Worm (Caenorhabditis elegans) whole organism, L1 larva: ENCODE results near the gene R10E11.5.
A peak's percentile ranks its signal among the peaks of the same experiment; 100 is the strongest.

Source experiments
- C04F5.9 ChIP-seq: sonication (generic microtip); optimal IDR thresholded peaks from 2 replicates; lab custom pipeline; 2016; ENCODE audit warnings: missing genetic modification characterization, missing compliant biosample characterization
- C34B4.2 ChIP-seq: sonication (generic microtip); optimal IDR thresholded peaks from 2 replicates; lab custom pipeline; 2017; ENCODE audit warnings: mild to moderate bottlenecking, missing genetic modification characterization, missing compliant biosample characterization
- F16B12.6 ChIP-seq: fragments of 150-350 bp; optimal IDR thresholded peaks from 2 replicates; lab custom pipeline; 2014; ENCODE audit warnings: missing biosample characterization, missing genetic modification characterization
- alr-1 ChIP-seq: fragments of 200-800 bp; sonication (Bioruptor generic); optimal IDR thresholded peaks from 2 replicates; lab custom pipeline; 2018; ENCODE audit warnings: borderline replicate concordance, mild to moderate bottlenecking, missing genetic modification characterization, missing compliant biosample characterization
- blmp-1 ChIP-seq: fragments of 150-350 bp; optimal IDR thresholded peaks from 2 replicates; lab custom pipeline; 2014; ENCODE audit warnings: missing biosample characterization, missing genetic modification characterization
- ceh-90 ChIP-seq: sonication (generic microtip); optimal IDR thresholded peaks from 2 replicates; lab custom pipeline; 2016; ENCODE audit warnings: missing genetic modification characterization, missing compliant biosample characterization
- dsc-1 ChIP-seq: sonication (generic microtip); optimal IDR thresholded peaks from 2 replicates; lab custom pipeline; 2016; ENCODE audit warnings: mild to moderate bottlenecking, missing genetic modification characterization, missing compliant biosample characterization
- egl-13 ChIP-seq: sonication (generic microtip); optimal IDR thresholded peaks from 2 replicates; lab custom pipeline; 2016; ENCODE audit warnings: missing genotype, missing genetic modification reagents, missing genetic modification characterization, missing compliant biosample characterization
- elt-2 ChIP-seq: sonication (generic microtip); optimal IDR thresholded peaks from 2 replicates; lab custom pipeline; 2016; ENCODE audit warnings: missing genetic modification characterization, mild to moderate bottlenecking, inconsistent platforms, missing compliant biosample characterization, missing genetic modification reagents
- elt-3 ChIP-seq, 6 experiments: fragments of 150-350 bp in 1 of 6; sonication (generic microtip); optimal IDR thresholded peaks; 2 replicates each; lab custom pipeline; 2017 to 2018; ENCODE audit warnings: missing biosample characterization in 6 of 6, missing genetic modification characterization in 6 of 6, inconsistent platforms in 1 of 6
- ets-5 ChIP-seq: fragments of 200-800 bp; sonication (Bioruptor generic); IDR thresholded peaks from 2 replicates; pipeline ENCODE4 v1.3.6; 2022; ENCODE audit warnings: missing genetic modification characterization, missing compliant biosample characterization
- fkh-10 ChIP-seq: sonication (generic microtip); optimal IDR thresholded peaks from 2 replicates; lab custom pipeline; 2017; ENCODE audit warnings: missing biosample characterization, missing genetic modification reagents, missing genetic modification characterization
- fkh-8 ChIP-seq: sonication (generic microtip); optimal IDR thresholded peaks from 2 replicates; lab custom pipeline; 2016; ENCODE audit warnings: mild to moderate bottlenecking, missing genetic modification characterization, missing compliant biosample characterization
- fos-1 ChIP-seq: fragments of 150-350 bp; optimal IDR thresholded peaks from 2 replicates; lab custom pipeline; 2014; ENCODE audit warnings: missing biosample characterization, missing genetic modification characterization
- hlh-17 ChIP-seq: fragments of 200-800 bp; sonication (Bioruptor generic); optimal IDR thresholded peaks from 2 replicates; lab custom pipeline; 2018; ENCODE audit warnings: missing genetic modification characterization, mild to moderate bottlenecking, missing compliant biosample characterization, moderate library complexity, borderline replicate concordance
- hlh-4 ChIP-seq: sonication (generic microtip); optimal IDR thresholded peaks from 2 replicates; lab custom pipeline; 2016; ENCODE audit warnings: mild to moderate bottlenecking, missing genetic modification characterization, missing compliant biosample characterization
- isw-1 ChIP-seq: fragments of 200-800 bp; sonication (Bioruptor generic); IDR thresholded peaks from 2 replicates; pipeline ENCODE4 v1.3.6; 2022; ENCODE audit warnings: missing genetic modification characterization, missing compliant biosample characterization
- lsy-2 ChIP-seq, 2 experiments: fragments of 150-350 bp; optimal IDR thresholded peaks; 2 replicates each; lab custom pipeline; 2014; ENCODE audit warnings: missing biosample characterization in 2 of 2, missing genetic modification characterization in 2 of 2
- mab-9 ChIP-seq: fragments of 200-800 bp; sonication (Bioruptor generic); IDR thresholded peaks from 2 replicates; pipeline ENCODE4 v1.3.6; 2022; ENCODE audit warnings: missing genetic modification reagents, missing genetic modification characterization, missing compliant biosample characterization
- mdl-1 ChIP-seq, 2 experiments: fragments of 150-350 bp; optimal IDR thresholded peaks; 2 replicates each; lab custom pipeline; 2014 to 2017; ENCODE audit warnings: missing biosample characterization in 2 of 2, missing genetic modification characterization in 2 of 2, inconsistent platforms in 1 of 2
- mef-2 ChIP-seq: fragments of 150-350 bp; optimal IDR thresholded peaks from 2 replicates; lab custom pipeline; 2014; ENCODE audit warnings: missing biosample characterization, missing genetic modification characterization
- mep-1 ChIP-seq: fragments of 150-350 bp; optimal IDR thresholded peaks from 2 replicates; lab custom pipeline; 2014; ENCODE audit warnings: missing biosample characterization, missing genetic modification characterization
- nhr-12 ChIP-seq: sonication (generic microtip); optimal IDR thresholded peaks from 2 replicates; lab custom pipeline; 2017; ENCODE audit warnings: missing biosample characterization, missing genetic modification characterization
- nhr-47 ChIP-seq: sonication (generic microtip); optimal IDR thresholded peaks from 2 replicates; lab custom pipeline; 2016; ENCODE audit warnings: mild to moderate bottlenecking, missing genetic modification characterization, moderate library complexity, missing compliant biosample characterization
- nhr-71 ChIP-seq: sonication (generic microtip); optimal IDR thresholded peaks from 2 replicates; lab custom pipeline; 2016; ENCODE audit warnings: mild to moderate bottlenecking, missing genetic modification characterization, moderate library complexity, missing compliant biosample characterization
- nhr-84 ChIP-seq: sonication (generic microtip); optimal IDR thresholded peaks from 2 replicates; lab custom pipeline; 2017; ENCODE audit warnings: missing biosample characterization, missing genetic modification characterization
- pax-3 ChIP-seq: fragments of 200-800 bp; sonication (Bioruptor generic); optimal IDR thresholded peaks from 2 replicates; lab custom pipeline; 2018; ENCODE audit warnings: mild to moderate bottlenecking, missing genetic modification characterization, moderate library complexity, missing compliant biosample characterization
- snu-23 ChIP-seq: sonication (generic microtip); optimal IDR thresholded peaks from 2 replicates; lab custom pipeline; 2016; ENCODE audit warnings: missing genetic modification characterization, missing compliant biosample characterization
- sup-37 ChIP-seq: fragments of 200-800 bp; sonication (Bioruptor generic); optimal IDR thresholded peaks from 2 replicates; lab custom pipeline; 2018; ENCODE audit warnings: mild to moderate bottlenecking, missing genetic modification characterization, missing compliant biosample characterization
- tbx-2 ChIP-seq: sonication (generic microtip); optimal IDR thresholded peaks from 2 replicates; lab custom pipeline; 2016; ENCODE audit warnings: missing genetic modification characterization, missing compliant biosample characterization
- unc-30 ChIP-seq: sonication (generic microtip); optimal IDR thresholded peaks from 2 replicates; lab custom pipeline; 2017; ENCODE audit warnings: missing biosample characterization, missing genetic modification characterization
- vab-15 ChIP-seq: sonication (generic microtip); optimal IDR thresholded peaks from 2 replicates; lab custom pipeline; 2017; ENCODE audit warnings: missing genotype, mild to moderate bottlenecking, missing genetic modification characterization, missing compliant biosample characterization
- xbp-1 ChIP-seq: sonication (generic microtip); optimal IDR thresholded peaks from 2 replicates; lab custom pipeline; 2016; ENCODE audit warnings: missing genetic modification characterization, missing compliant biosample characterization
- ztf-11 ChIP-seq, 2 experiments: sonication (generic microtip); optimal IDR thresholded peaks; 2 replicates each; lab custom pipeline; 2016 to 2017; ENCODE audit warnings: missing genetic modification characterization in 2 of 2, missing biosample characterization in 1 of 2, missing compliant biosample characterization in 1 of 2
- ztf-4 ChIP-seq: fragments of 150-350 bp; optimal IDR thresholded peaks from 2 replicates; lab custom pipeline; 2014; ENCODE audit warnings: missing biosample characterization, missing genetic modification characterization

R10E11.5 gene

ce11 chrIII:9765465-9765900 is 24.0 kb downstream of the R10E11.5 start (continued):
- TF ChIP-seq ceh-90 (tag; lab: Kevin White, UChicago) = peak; percentile 22
- TF ChIP-seq blmp-1 (tag; lab: Kevin White, UChicago) = no peak
- peak; percentile 69 for TF ChIP-seq nhr-12 (tag; lab: Kevin White, UChicago)

ce11 chrIII:9764718-9765117 is 24.7 kb downstream of the R10E11.5 start:
- no peak for TF ChIP-seq sup-37
- no peak for TF ChIP-seq hlh-17 (GFP tag; lab: Kevin White, UChicago)
- TF ChIP-seq dsc-1 (tag; lab: Kevin White, UChicago) = no peak
- no peak for TF ChIP-seq mdl-1 (tag; optimal IDR thresholded peaks at IDR 0.05; lab: Kevin White, UChicago)
- TF ChIP-seq mab-9 (GFP tag; lab: Robert Waterston, UW) = no peak
- TF ChIP-seq mep-1 = no peak
- no peak for TF ChIP-seq lsy-2 (tag; optimal IDR thresholded peaks at IDR 0.05; lab: Kevin White, UChicago)
- no peak for TF ChIP-seq egl-13 (tag; lab: Kevin White, UChicago)
- TF ChIP-seq elt-2 (tag; lab: Kevin White, UChicago) = no peak
- TF ChIP-seq C04F5.9 (tag; lab: Kevin White, UChicago) = no peak
- TF ChIP-seq alr-1 (tag; lab: Kevin White, UChicago) = no peak
- no peak for TF ChIP-seq mef-2 (tag; lab: Kevin White, UChicago)
- no peak for TF ChIP-seq fkh-10
- TF ChIP-seq nhr-84 (tag; lab: Kevin White, UChicago) = no peak
- TF ChIP-seq fkh-8 = no peak
- no peak for TF ChIP-seq hlh-4
- no peak for TF ChIP-seq nhr-71
- TF ChIP-seq nhr-12 (tag; lab: Kevin White, UChicago) = no peak
- TF ChIP-seq C34B4.2 (tag; lab: Kevin White, UChicago) = no peak
- no peak for TF ChIP-seq fos-1 (tag; lab: Kevin White, UChicago)

- TF ChIP-seq tbx-2 (tag; lab: Kevin White, UChicago) (no peak), nhr-47 (no peak), F16B12.6 (tag; lab: Kevin White, UChicago) (no peak), isw-1 (no peak), ztf-11 (tag; optimal IDR thresholded peaks at IDR 0.05; lab: Kevin White, UChicago) (no peak), snu-23 (GFP tag; lab: Kevin White, UChicago) (no peak), vab-15 (tag; lab: Kevin White, UChicago) (no peak), unc-30 (tag; lab: Kevin White, UChicago) (no peak), xbp-1 (tag; lab: Kevin White, UChicago) (no peak), ztf-4 (tag; lab: Kevin White, UChicago) (no peak), nhr-12 (tag; lab: Kevin White, UChicago) (no peak), pax-3 (tag; lab: Kevin White, UChicago) (no peak), ets-5 (GFP tag; lab: Robert Waterston, UW) (no peak), nhr-71 (no peak)
- TF ChIP-seq, all 84 proteins: peak for 0
Observed at ce11 chrIII:9762093-9762748, 27.2 kb downstream of the R10E11.5 start, which contains the start of gene gcc-2. Gene gcc-2, minus strand, starts transcription at chrIII:9762143.

ce11 chrIII:9760184-9760583 is 29.3 kb downstream of the R10E11.5 start:
- TF ChIP-seq elt-3 (tag; optimal IDR thresholded peaks at IDR 0.05; lab: Kevin White, UChicago) (no peak), alr-1 (tag; lab: Kevin White, UChicago) (no peak), pax-3 (tag; lab: Kevin White, UChicago) (no peak), nhr-47 (no peak), xbp-1 (tag; lab: Kevin White, UChicago) (no peak), C04F5.9 (tag; lab: Kevin White, UChicago) (no peak), lsy-2 (tag; optimal IDR thresholded peaks at IDR 0.05; lab: Kevin White, UChicago) (no peak)
